Worm (Caenorhabditis elegans) whole organism, early embryonic: ENCODE results near the gene smcl-1.

Experiments used
- B0310.2 ChIP-seq: sonication (generic microtip); optimal IDR thresholded peaks from 2 replicates; lab custom pipeline; 2016; ENCODE audit warnings: mild to moderate bottlenecking, missing genetic modification characterization, missing compliant biosample characterization
- F13C5.2 ChIP-seq: sonication (generic microtip); optimal IDR thresholded peaks from 2 replicates; lab custom pipeline; 2017; ENCODE audit warnings: mild to moderate bottlenecking, missing genetic modification characterization, inconsistent platforms, missing compliant biosample characterization
- aly-1 ChIP-seq: sonication (generic microtip); optimal IDR thresholded peaks from 2 replicates; lab custom pipeline; 2016; ENCODE audit warnings: missing genetic modification characterization, missing compliant biosample characterization
- ama-1 ChIP-seq: fragments of 150-350 bp; optimal IDR thresholded peaks from 2 replicates; lab custom pipeline; 2014
- ceh-13 ChIP-seq: fragments of 200-800 bp; sonication (Bioruptor generic); optimal IDR thresholded peaks from 2 replicates; lab custom pipeline; 2018; ENCODE audit warnings: mild to moderate bottlenecking, missing genetic modification characterization, missing compliant biosample characterization
- ceh-36 ChIP-seq: sonication (generic microtip); optimal IDR thresholded peaks from 2 replicates; lab custom pipeline; 2016; ENCODE audit warnings: missing genetic modification characterization, inconsistent platforms, missing compliant biosample characterization
- ets-7 ChIP-seq: sonication (generic microtip); optimal IDR thresholded peaks from 2 replicates; lab custom pipeline; 2016; ENCODE audit warnings: missing genotype, missing genetic modification characterization, missing compliant biosample characterization
- flt-1 ChIP-seq: fragments of 200-800 bp; sonication (Bioruptor generic); IDR thresholded peaks from 2 replicates; pipeline ENCODE4 v1.3.6; 2022; ENCODE audit warnings: missing genetic modification characterization, missing compliant biosample characterization
- hmbx-1 ChIP-seq: sonication (generic microtip); optimal IDR thresholded peaks from 2 replicates; lab custom pipeline; 2016; ENCODE audit warnings: mild to moderate bottlenecking, missing genetic modification characterization, missing compliant biosample characterization
- hmg-4 ChIP-seq: fragments of 200-800 bp; sonication (Bioruptor generic); optimal IDR thresholded peaks from 2 replicates; lab custom pipeline; 2018; ENCODE audit warnings: mild to moderate bottlenecking, missing genetic modification characterization, missing compliant biosample characterization
- hnd-1 ChIP-seq: sonication (generic microtip); optimal IDR thresholded peaks from 2 replicates; lab custom pipeline; 2016; ENCODE audit warnings: missing genetic modification characterization, missing compliant biosample characterization
- pes-1 ChIP-seq: fragments of 200-800 bp; sonication (Bioruptor generic); IDR thresholded peaks from 2 replicates; pipeline ENCODE4 v1.3.6; 2022; ENCODE audit warnings: missing genetic modification reagents, missing genetic modification characterization, missing compliant biosample characterization
- scrt-1 ChIP-seq: fragments of 200-800 bp; sonication (Bioruptor generic); IDR thresholded peaks from 2 replicates; pipeline ENCODE4 v1.3.6; 2022; ENCODE audit warnings: missing genetic modification characterization, missing compliant biosample characterization
- sea-1 ChIP-seq: fragments of 200-800 bp; sonication (Bioruptor generic); conservative IDR thresholded peaks from 2 replicates; pipeline ENCODE4 v1.3.6; 2022; ENCODE audit warnings: missing genetic modification characterization, missing compliant biosample characterization
- tbx-11 ChIP-seq: fragments of 200-800 bp; sonication (Bioruptor generic); IDR thresholded peaks from 2 replicates; pipeline ENCODE4 v1.3.6; 2022; ENCODE audit warnings: missing genetic modification characterization, missing compliant biosample characterization
- tbx-37 ChIP-seq: fragments of 200-800 bp; sonication (Bioruptor generic); conservative IDR thresholded peaks from 2 replicates; pipeline ENCODE4 v1.3.6; 2022; ENCODE audit warnings: missing genetic modification reagents, missing genetic modification characterization, missing compliant biosample characterization
- tra-4 ChIP-seq: sonication (generic microtip); optimal IDR thresholded peaks from 2 replicates; lab custom pipeline; 2017; ENCODE audit warnings: missing genetic modification characterization, missing compliant biosample characterization

smcl-1 gene

ce11 chrX:11720058-11720457 is 26.8 kb downstream of the smcl-1 start:
- TF ChIP-seq ceh-13 (GFP tag; lab: Kevin White, UChicago) (no peak), tra-4 (no peak), hnd-1 (tag; lab: Kevin White, UChicago) (no peak), flt-1 (GFP tag; lab: Robert Waterston, UW) (no peak), pes-1 (no peak), hmbx-1 (tag; lab: Kevin White, UChicago) (no peak), tbx-37 (no peak), aly-1 (tag; lab: Kevin White, UChicago) (no peak), hmg-4 (GFP tag; lab: Kevin White, UChicago) (no peak), F13C5.2 (no peak), B0310.2 (tag; lab: Kevin White, UChicago) (no peak), sea-1 (GFP tag; lab: Robert Waterston, UW) (no peak), tbx-11 (GFP tag; lab: Robert Waterston, UW) (no peak), ceh-36 (no peak), scrt-1 (no peak), ets-7 (no peak)

- no peak for TF ChIP-seq pes-1
- no peak for TF ChIP-seq hnd-1 (tag; lab: Kevin White, UChicago)
- TF ChIP-seq ceh-13 (GFP tag; lab: Kevin White, UChicago): no peak
Observed at ce11 chrX:11723781-11724201, 30.5 kb downstream of the smcl-1 start, which contains the start of gene D1053.4. Gene D1053.4 (minus strand): TSS chrX:11723800.

ce11 chrX:11725646-11726045 is 32.4 kb downstream of the smcl-1 start:
- no peak for TF ChIP-seq ceh-36
- TF ChIP-seq hmbx-1 (tag; lab: Kevin White, UChicago): no peak
- TF ChIP-seq tbx-11 (GFP tag; lab: Robert Waterston, UW): no peak
- no peak for TF ChIP-seq sea-1 (GFP tag; lab: Robert Waterston, UW)
- TF ChIP-seq F13C5.2: no peak

DNA sequence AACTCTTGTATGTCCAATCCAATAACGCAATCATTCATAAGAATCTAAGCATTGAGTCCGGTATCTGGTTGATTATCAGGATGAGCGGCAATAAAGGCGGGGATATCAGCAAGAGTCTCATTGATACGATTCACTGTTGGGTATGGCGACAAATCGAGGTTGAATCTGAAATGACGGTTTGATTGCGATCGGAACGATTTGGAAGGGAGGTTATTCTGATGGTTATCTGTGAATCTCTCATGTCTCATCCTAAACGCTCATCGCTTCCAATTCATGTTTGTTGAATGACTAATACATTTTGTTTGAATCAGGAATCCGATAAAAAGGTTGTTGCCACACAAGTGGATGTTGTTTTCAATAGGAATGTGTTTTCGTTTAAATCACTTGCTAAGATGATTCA is 33.2 kb downstream of the smcl-1 start:
- TF ChIP-seq flt-1 (GFP tag; lab: Robert Waterston, UW) (no peak), ceh-13 (GFP tag; lab: Kevin White, UChicago) (no peak), scrt-1 (no peak), sea-1 (GFP tag; lab: Robert Waterston, UW) (no peak), tbx-11 (GFP tag; lab: Robert Waterston, UW) (no peak), tra-4 (no peak), aly-1 (tag; lab: Kevin White, UChicago) (no peak), ama-1 (no peak), hmbx-1 (tag; lab: Kevin White, UChicago) (no peak), tbx-37 (no peak), hnd-1 (tag; lab: Kevin White, UChicago) (no peak), F13C5.2 (no peak), pes-1 (no peak), B0310.2 (tag; lab: Kevin White, UChicago) (no peak), ets-7 (no peak), ceh-36 (no peak), hmg-4 (GFP tag; lab: Kevin White, UChicago) (no peak)

DNA sequence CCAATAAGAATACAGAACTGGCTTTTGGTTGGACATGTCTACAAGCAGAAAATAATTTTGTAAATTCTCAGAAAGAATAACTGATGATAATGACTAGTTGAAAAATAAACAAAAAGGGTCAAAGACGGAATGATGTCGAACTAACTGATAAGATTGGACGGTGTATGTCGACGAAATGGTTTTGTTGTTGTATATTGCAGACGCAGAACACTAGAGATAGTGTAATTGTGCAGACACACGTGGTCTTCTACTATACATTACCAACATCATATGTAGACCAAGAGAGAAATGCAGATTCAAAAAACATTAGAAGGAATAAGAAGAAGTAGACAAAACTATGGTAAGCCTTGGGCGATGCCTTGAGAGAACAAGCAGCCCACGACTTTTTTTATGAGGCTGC is 34.5 kb downstream of the smcl-1 start, which contains the start of the genes gst-42 and D1053.2:
TSS of gene gst-42 (minus strand) at position 176 of the 400 bp plus-strand sequence.
TSS of gene D1053.2 (plus strand) at position 391 of the 400 bp plus-strand sequence.
- TF ChIP-seq ceh-36: no peak
- no peak for TF ChIP-seq hmg-4 (GFP tag; lab: Kevin White, UChicago)
- no peak for TF ChIP-seq F13C5.2
- TF ChIP-seq hnd-1 (tag; lab: Kevin White, UChicago): no peak
- TF ChIP-seq B0310.2 (tag; lab: Kevin White, UChicago): no peak

DNA sequence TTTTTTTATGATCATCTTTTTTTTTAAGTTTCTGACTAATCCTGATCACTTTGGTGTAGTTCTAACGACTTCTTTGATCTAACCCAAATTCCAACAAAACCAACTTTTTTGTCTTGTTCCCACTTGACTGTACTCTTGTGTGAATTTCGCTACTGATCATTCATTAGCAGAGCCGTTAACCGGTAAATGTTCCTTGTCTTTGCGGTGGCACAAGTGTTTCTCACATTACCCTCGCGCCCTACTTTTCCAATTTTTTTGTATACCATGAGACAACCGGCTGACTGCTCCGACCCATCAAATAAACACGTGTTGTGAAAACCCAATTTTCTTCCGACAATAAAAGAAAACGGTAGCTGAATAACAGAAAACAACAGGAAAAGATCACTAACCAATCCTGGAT is 39.5 kb downstream of the smcl-1 start:
- TF ChIP-seq ama-1 (no peak), hnd-1 (tag; lab: Kevin White, UChicago) (no peak), hmbx-1 (tag; lab: Kevin White, UChicago) (no peak), sea-1 (GFP tag; lab: Robert Waterston, UW) (no peak), flt-1 (GFP tag; lab: Robert Waterston, UW) (no peak), tra-4 (no peak), scrt-1 (no peak), F13C5.2 (no peak), ceh-13 (GFP tag; lab: Kevin White, UChicago) (no peak), hmg-4 (GFP tag; lab: Kevin White, UChicago) (no peak)

ce11 chrX:11734110-11734509 is 40.8 kb downstream of the smcl-1 start:
- no peak for TF ChIP-seq hnd-1 (tag; lab: Kevin White, UChicago)
- TF ChIP-seq tra-4: no peak
- no peak for TF ChIP-seq tbx-11 (GFP tag; lab: Robert Waterston, UW)
- no peak for TF ChIP-seq ama-1
- TF ChIP-seq tbx-37: no peak
- TF ChIP-seq flt-1 (GFP tag; lab: Robert Waterston, UW): no peak
- TF ChIP-seq B0310.2 (tag; lab: Kevin White, UChicago): no peak
- TF ChIP-seq aly-1 (tag; lab: Kevin White, UChicago): no peak
- no peak for TF ChIP-seq hmbx-1 (tag; lab: Kevin White, UChicago)
- TF ChIP-seq ceh-36: no peak
- TF ChIP-seq scrt-1: no peak
- no peak for TF ChIP-seq sea-1 (GFP tag; lab: Robert Waterston, UW)
- no peak for TF ChIP-seq pes-1
- no peak for TF ChIP-seq F13C5.2

DNA sequence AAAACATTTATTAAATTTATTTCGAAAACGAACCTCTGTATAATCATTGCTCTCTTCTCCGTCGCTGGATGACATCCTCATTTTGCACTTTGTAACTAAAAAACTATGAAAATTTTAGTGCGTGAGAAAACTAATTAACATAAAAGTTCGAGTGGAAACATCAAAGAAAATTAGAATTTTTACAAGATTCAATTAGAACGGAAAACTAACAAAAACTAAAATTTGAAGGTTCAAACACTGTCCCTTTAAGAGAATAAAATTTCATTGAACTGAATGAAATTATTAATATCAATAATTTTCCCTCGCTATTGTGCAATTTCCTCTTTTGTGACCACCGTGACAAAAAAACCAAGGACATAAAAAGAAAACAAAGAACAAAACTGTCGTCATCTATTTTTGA is 43.8 kb downstream of the smcl-1 start, which contains the start of gene D1053.3:
TSS of gene D1053.3 (minus strand) at position 101 of the 400 bp plus-strand sequence.
- TF ChIP-seq tra-4 (no peak), hnd-1 (tag; lab: Kevin White, UChicago) (no peak), hmg-4 (GFP tag; lab: Kevin White, UChicago) (no peak), ama-1 (no peak), hmbx-1 (tag; lab: Kevin White, UChicago) (no peak), pes-1 (no peak), B0310.2 (tag; lab: Kevin White, UChicago) (no peak), ceh-13 (GFP tag; lab: Kevin White, UChicago) (no peak), tbx-11 (GFP tag; lab: Robert Waterston, UW) (no peak), aly-1 (tag; lab: Kevin White, UChicago) (no peak), F13C5.2 (no peak), ets-7 (no peak), sea-1 (GFP tag; lab: Robert Waterston, UW) (no peak), tbx-37 (no peak), flt-1 (GFP tag; lab: Robert Waterston, UW) (no peak), scrt-1 (no peak), ceh-36 (no peak)
